Worm (Caenorhabditis elegans): ENCODE measurements around the gene K12H4.3.

K12H4.3 gene

DNA sequence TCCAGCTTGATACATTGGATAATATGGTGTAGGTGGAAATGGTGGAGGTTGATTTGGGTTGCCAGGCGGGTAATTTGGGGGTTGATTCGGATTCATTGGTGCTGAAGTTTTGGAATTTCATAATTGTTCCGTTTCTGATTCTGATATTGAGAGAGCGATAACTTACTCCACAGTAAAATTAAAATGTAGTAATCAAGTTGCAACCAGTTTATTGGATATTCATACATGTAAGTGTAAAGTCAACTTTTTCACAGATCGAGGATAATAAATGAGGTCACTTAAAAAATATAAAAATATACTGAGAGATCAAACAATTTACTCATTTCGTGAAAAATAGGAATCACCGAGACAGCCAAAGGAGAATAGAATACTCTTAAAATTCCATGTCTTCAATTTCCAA lies 17.9 kb upstream of the K12H4.3 start, which contains the start of gene mdt-30:
mdt-30 (minus strand) TSS at position 101 of the 400 bp plus-strand sequence.
- no peak for TF ChIP-seq egrh-3 (GFP tag; IDR thresholded peaks at IDR 0.05)
- 0 out of 2 replicates have a peak, but pooled peaks have one; percentile 12 for TF ChIP-seq madf-3 (GFP tag; IDR thresholded peaks at IDR 0.05)
- 0 out of 2 replicates have a peak, but pooled peaks have one; percentile 12 for TF ChIP-seq rcor-1 (GFP tag; IDR thresholded peaks at IDR 0.05)
- 0 out of 2 replicates have a peak, but pooled peaks have one; percentile 30 for TF ChIP-seq B0019.2 (GFP tag; conservative IDR thresholded peaks at IDR 0.05)
- 0 out of 2 replicates have a peak, but pooled peaks have one; percentile 40 for TF ChIP-seq ekl-4 (GFP tag; IDR thresholded peaks at IDR 0.05)
- no peak for TF ChIP-seq aptf-3 (GFP tag; IDR thresholded peaks at IDR 0.05)

DNA sequence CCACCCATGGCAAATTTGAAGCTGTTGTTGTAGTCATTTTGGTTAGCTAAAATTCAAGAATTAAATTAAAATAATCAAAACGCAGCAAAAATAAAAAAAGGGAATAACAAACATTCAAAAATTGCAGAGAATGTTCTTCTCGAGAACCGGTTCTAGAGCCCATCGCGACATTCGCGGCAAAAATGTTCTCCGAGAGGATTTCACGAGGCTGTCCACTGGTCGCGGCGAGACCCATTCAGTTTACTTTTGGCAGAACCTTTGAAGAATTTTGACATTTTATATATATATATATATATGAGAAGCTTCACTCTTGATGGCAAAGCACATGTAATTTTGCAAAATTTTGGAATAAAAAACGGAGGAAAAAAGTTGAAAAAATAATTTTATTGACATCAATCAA lies 16.3 kb upstream of the K12H4.3 start, which contains the start of gene F44B9.8:
F44B9.8 (minus strand) TSS at position 163 of the 400 bp plus-strand sequence.
- TF ChIP-seq aptf-3 (GFP tag; IDR thresholded peaks at IDR 0.05) (no peak), dpl-1 (GFP tag; optimal IDR thresholded peaks at IDR 0.05) (peak; percentile 32), ztf-3 (GFP tag; optimal IDR thresholded peaks at IDR 0.05) (no peak), nfya-1 (tag; optimal IDR thresholded peaks at IDR 0.05; ENCODE audit: borderline replicate concordance, insufficient read depth) (no peak), lin-26 (GFP tag; IDR thresholded peaks at IDR 0.05) (no peak), nhr-80 (tag; optimal IDR thresholded peaks at IDR 0.05) (no peak), B0336.3 (GFP tag; IDR thresholded peaks at IDR 0.05) (no peak), sdz-38 (tag; optimal IDR thresholded peaks at IDR 0.05) (no peak), hmg-1.2 (GFP tag; IDR thresholded peaks at IDR 0.05) (no peak), ceh-79 (tag; optimal IDR thresholded peaks at IDR 0.05) (no peak), Y53F4B.3 (GFP tag; IDR thresholded peaks at IDR 0.05) (no peak), F52B5.7 (tag; optimal IDR thresholded peaks at IDR 0.05) (no peak), Y79H2A.3 (GFP tag; conservative IDR thresholded peaks at IDR 0.05) (no peak), F22D6.2 (tag; optimal IDR thresholded peaks at IDR 0.05) (no peak), ztf-28 (GFP tag; IDR thresholded peaks at IDR 0.05) (no peak), nhr-120 (GFP tag; IDR thresholded peaks at IDR 0.05) (no peak), ztf-25 (GFP tag; IDR thresholded peaks at IDR 0.05) (no peak), rec-8 (tag; optimal IDR thresholded peaks at IDR 0.05) (no peak), him-1 (tag; optimal IDR thresholded peaks at IDR 0.05) (no peak), chd-7 (tag; optimal IDR thresholded peaks at IDR 0.05) (no peak), nhr-27 (tag; optimal IDR thresholded peaks at IDR 0.05) (no peak), ztf-26 (tag; optimal IDR thresholded peaks at IDR 0.05) (no peak), lsy-27 (tag; optimal IDR thresholded peaks at IDR 0.05; ENCODE audit: borderline replicate concordance, insufficient read depth) (no peak), Y53G8AR.9 (GFP tag; conservative IDR thresholded peaks at IDR 0.05) (no peak), Y56A3A.18 (GFP tag; IDR thresholded peaks at IDR 0.05) (no peak), nfyb-1 (GFP tag; IDR thresholded peaks at IDR 0.05) (no peak), F57C9.4 (tag; optimal IDR thresholded peaks at IDR 0.05) (no peak), egrh-3 (GFP tag; IDR thresholded peaks at IDR 0.05) (no peak), nfya-2 (GFP tag; IDR thresholded peaks at IDR 0.05) (no peak), lin-40 (tag; optimal IDR thresholded peaks at IDR 0.05) (no peak), pha-4 (tag; optimal IDR thresholded peaks at IDR 0.05) (peak; percentile 9), somi-1 (GFP tag; optimal IDR thresholded peaks at IDR 0.05) (no peak), madf-6 (GFP tag; IDR thresholded peaks at IDR 0.05) (peak; percentile 62; the same call in 1 of the 2 replicates), zfh-2 (GFP tag; conservative IDR thresholded peaks at IDR 0.05) (no peak), K11D2.4 (GFP tag; IDR thresholded peaks at IDR 0.05) (no peak), dox-1 (GFP tag; IDR thresholded peaks at IDR 0.05) (no peak), rpc-1 (optimal IDR thresholded peaks at IDR 0.05) (no peak), rpc-1 (tag; optimal IDR thresholded peaks at IDR 0.05) (no peak), hlh-26 (GFP tag; conservative IDR thresholded peaks at IDR 0.05) (no peak), F39B2.1 (GFP tag; IDR thresholded peaks at IDR 0.05) (no peak), sea-2 (GFP tag; IDR thresholded peaks at IDR 0.05) (no peak), efl-1 (GFP tag; optimal IDR thresholded peaks at IDR 0.05) (peak; percentile 42), lsl-1 (GFP tag; optimal IDR thresholded peaks at IDR 0.05) (peak; percentile 9), B0261.1 (tag; optimal IDR thresholded peaks at IDR 0.05) (no peak)
